Fruit fly (Drosophila melanogaster) Kc167 (cell line): ENCODE measurements around the gene hfw.

Experiments used
- Myc ChIP-seq: fragments of >200 bp; optimal IDR thresholded peaks from 2 replicates; lab custom pipeline; 2017; ENCODE audit warnings: missing external identifiers
- Sin3A ChIP-seq: fragments of >200 bp; optimal IDR thresholded peaks from 2 replicates; lab custom pipeline; 2018; ENCODE audit warnings: missing external identifiers
- h ChIP-seq: fragments of >200 bp; optimal IDR thresholded peaks from 3 replicates; lab custom pipeline; 2018; ENCODE audit warnings: missing external identifiers
- insv ChIP-seq: fragments of >200 bp; optimal IDR thresholded peaks from 3 replicates; lab custom pipeline; 2018; ENCODE audit warnings: missing external identifiers
- psq ChIP-seq: fragments of >200 bp; optimal IDR thresholded peaks from 2 replicates; lab custom pipeline; 2017; ENCODE audit warnings: missing external identifiers
- ttk ChIP-seq: sonication (Bioruptor generic); optimal IDR thresholded peaks from 2 replicates; lab custom pipeline; 2017; ENCODE audit warnings: missing external identifiers

hfw gene

DNA sequence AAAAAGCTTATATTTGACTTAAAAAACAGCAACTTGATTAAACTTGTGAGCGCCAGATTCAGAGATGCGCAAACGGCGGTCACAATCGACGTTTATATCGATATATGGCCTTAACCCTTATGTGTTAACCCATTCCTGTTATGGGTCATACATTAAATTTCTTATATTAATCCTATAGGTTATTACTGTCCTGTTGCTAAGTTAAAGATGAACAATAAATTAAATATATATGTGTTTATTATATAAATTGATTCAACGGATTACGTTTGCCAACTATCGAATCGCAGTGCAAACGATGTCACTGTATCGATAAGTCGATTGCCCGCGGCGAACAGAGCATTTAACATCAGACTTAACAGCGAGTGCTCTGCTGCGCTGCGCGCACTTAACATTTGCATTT is at the start of gene hfw, which contains the start of gene CG3740:
Gene hfw, plus strand, starts transcription at position 357 of the 400 bp plus-strand sequence.
Gene CG3740, minus strand, starts transcription at position 84 of the 400 bp plus-strand sequence.
- TF ChIP-seq Myc (no peak), h (lab: Kevin White, UChicago) (no peak), ttk (lab: Kevin White, UChicago) (no peak), psq (no peak), insv (lab: Kevin White, UChicago) (no peak), Sin3A (lab: Kevin White, UChicago) (no peak)

DNA sequence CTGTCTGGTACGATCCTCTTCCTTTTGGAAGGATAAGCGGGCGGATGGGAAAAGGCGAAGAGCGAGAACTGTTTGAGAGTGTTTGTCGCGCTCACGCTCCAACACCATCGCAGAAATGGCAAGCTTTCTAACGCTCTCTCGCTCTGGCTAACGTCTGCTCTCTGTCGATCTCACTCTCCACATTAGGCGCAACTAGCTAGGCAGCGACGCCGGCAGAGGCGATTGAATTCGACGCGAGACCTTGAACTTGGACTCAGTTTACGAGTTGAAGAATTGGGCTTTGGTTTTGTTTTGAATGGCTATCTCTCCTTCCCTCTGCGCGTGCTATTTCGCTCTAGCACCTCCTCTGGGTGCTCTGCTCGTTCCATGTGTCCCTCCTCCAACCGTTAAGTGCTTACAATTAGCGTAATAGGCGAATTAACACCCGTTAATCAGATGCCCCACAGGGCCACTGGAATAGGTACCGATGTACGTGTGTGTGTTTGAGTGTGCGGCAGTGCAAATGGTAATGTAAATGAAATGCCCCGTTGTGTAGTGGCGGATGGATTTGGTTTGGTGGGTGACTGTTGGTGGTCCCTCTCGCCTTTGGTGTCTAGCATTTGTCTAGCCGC is 49.6 kb upstream of the hfw start:
- no peak for TF ChIP-seq ttk (lab: Kevin White, UChicago)
- TF ChIP-seq h (lab: Kevin White, UChicago): no peak

dm6 chrX:1621399-1621798 is 48.0 kb upstream of the hfw start:
- no peak for TF ChIP-seq h (lab: Kevin White, UChicago)
- TF ChIP-seq insv (lab: Kevin White, UChicago): no peak
- no peak for TF ChIP-seq ttk (lab: Kevin White, UChicago)
- TF ChIP-seq psq: no peak
- TF ChIP-seq Sin3A (lab: Kevin White, UChicago): no peak
- TF ChIP-seq Myc: no peak

DNA sequence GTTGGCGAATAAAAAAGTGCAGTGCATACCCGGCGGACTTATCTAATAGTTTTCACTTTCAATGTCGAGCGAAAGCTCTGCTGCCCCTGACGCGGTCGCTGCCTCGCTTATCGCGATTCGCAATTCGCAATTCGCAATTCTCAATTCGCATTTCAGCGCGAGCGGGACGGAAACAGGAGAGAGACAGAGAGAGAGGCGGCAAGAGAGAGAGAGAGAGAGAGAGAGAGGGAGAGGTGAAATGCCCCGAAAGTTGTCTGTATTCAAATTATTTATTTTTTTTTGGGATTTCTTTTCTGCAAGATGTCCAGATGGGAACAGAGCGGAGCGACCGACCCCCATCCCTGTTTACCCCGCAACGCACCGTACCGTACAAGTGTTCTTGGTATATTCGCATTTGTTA is 46.2 kb upstream of the hfw start:
- TF ChIP-seq Sin3A (lab: Kevin White, UChicago): no peak
- TF ChIP-seq ttk (lab: Kevin White, UChicago): no peak
- TF ChIP-seq Myc: no peak
- no peak for TF ChIP-seq h (lab: Kevin White, UChicago)
- TF ChIP-seq psq: no peak
- no peak for TF ChIP-seq insv (lab: Kevin White, UChicago)

DNA sequence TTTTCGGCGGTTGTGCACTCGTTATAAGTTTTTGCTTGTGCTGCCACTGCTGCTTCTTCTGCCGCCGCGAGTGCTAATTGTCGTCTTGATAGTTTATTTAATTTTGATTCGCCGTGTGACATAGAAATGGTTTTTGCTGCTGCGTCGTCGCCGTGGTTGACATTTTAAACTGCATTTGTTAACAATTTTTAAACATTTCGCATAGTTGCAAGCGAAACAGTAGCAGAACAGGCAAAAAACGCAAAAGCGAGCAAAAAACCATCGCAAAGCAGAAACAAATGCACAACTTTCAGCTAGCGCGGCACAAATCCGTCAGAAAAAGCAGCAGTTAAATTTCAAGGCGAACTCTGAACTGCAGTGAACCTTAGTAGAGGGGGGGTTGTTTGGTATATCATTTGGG is 45.7 kb upstream of the hfw start:
- no peak for TF ChIP-seq insv (lab: Kevin White, UChicago)
- no peak for TF ChIP-seq h (lab: Kevin White, UChicago)
- no peak for TF ChIP-seq psq

dm6 chrX:1625142-1625541 is 44.2 kb upstream of the hfw start:
- no peak for TF ChIP-seq insv (lab: Kevin White, UChicago)
- TF ChIP-seq Sin3A (lab: Kevin White, UChicago): no peak
- TF ChIP-seq h (lab: Kevin White, UChicago): no peak
- TF ChIP-seq Myc: no peak
- TF ChIP-seq ttk (lab: Kevin White, UChicago): no peak
- no peak for TF ChIP-seq psq

dm6 chrX:1627588-1627987 is 41.8 kb upstream of the hfw start:
- TF ChIP-seq h (lab: Kevin White, UChicago) (no peak), psq (no peak), Myc (no peak), Sin3A (lab: Kevin White, UChicago) (no peak), ttk (lab: Kevin White, UChicago) (no peak), insv (lab: Kevin White, UChicago) (no peak)

- TF ChIP-seq insv (lab: Kevin White, UChicago): no peak
- TF ChIP-seq Sin3A (lab: Kevin White, UChicago): no peak
- TF ChIP-seq h (lab: Kevin White, UChicago): no peak
- no peak for TF ChIP-seq Myc
- no peak for TF ChIP-seq psq
Measured at dm6 chrX:1643640-1644039, 25.7 kb upstream of the hfw start.

dm6 chrX:1647876-1648275 is 21.5 kb upstream of the hfw start:
- TF ChIP-seq Myc (no peak), ttk (lab: Kevin White, UChicago) (no peak), h (lab: Kevin White, UChicago) (no peak), psq (no peak), insv (lab: Kevin White, UChicago) (no peak), Sin3A (lab: Kevin White, UChicago) (no peak)

- TF ChIP-seq Myc (no peak), h (lab: Kevin White, UChicago) (no peak), insv (lab: Kevin White, UChicago) (no peak), psq (no peak), ttk (lab: Kevin White, UChicago) (no peak), Sin3A (lab: Kevin White, UChicago) (no peak)
Measured at dm6 chrX:1660269-1660668, 9.1 kb upstream of the hfw start.

DNA sequence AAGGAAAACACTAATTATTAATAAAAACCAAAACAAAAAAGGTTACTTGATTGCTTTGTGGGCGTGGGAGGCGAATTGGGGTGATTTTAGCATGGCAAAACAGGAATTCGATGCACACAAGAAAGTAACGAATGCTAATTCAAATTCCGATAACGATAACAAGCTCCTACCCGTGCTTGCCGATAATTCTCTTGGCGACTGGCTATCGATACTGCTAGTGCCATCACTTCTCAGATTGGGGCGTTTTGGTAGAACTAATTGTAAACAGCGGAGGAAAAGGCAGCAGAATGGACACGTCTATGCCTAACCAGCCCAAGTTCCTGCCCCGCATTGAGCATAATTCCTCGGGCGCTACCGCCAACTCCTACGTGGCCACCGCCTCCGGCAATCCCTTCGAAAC is 4.5 kb upstream of the hfw start, which contains the start of gene dor:
Gene dor, plus strand, starts transcription at position 217 of the 400 bp plus-strand sequence.
- TF ChIP-seq psq (no peak), h (lab: Kevin White, UChicago) (no peak), insv (lab: Kevin White, UChicago) (no peak), ttk (lab: Kevin White, UChicago) (no peak)

DNA sequence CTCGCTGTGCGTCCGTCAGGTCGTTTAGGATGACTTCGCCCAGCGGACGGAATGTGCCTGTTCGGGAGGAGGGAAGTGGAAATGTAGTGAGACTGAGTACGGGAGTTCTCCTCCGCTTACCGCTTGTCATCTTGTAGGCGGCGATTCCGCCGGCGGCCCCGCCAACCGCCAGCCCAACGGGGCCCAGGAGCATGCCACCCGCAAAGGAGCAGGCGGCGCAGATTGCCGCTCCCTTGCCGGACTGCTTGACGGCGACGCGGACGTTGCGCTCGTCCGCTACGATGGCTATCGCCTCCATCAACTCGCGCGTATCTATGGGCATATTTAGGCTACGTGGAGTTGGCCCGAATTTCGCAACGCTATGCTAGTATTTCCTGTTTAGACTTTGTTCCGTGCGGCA is 682 bp upstream of the hfw start, which contains the start of gene Mur2B:
Gene Mur2B, minus strand, starts transcription at position 101 of the 400 bp plus-strand sequence.
- TF ChIP-seq ttk (lab: Kevin White, UChicago) (no peak), insv (lab: Kevin White, UChicago) (no peak), h (lab: Kevin White, UChicago) (no peak), psq (no peak), Sin3A (lab: Kevin White, UChicago) (no peak), Myc (no peak)

dm6 chrX:1669840-1670239 is 470 bp downstream of the hfw start:
- TF ChIP-seq Myc (no peak), h (lab: Kevin White, UChicago) (no peak), insv (lab: Kevin White, UChicago) (no peak), Sin3A (lab: Kevin White, UChicago) (no peak), psq (no peak), ttk (lab: Kevin White, UChicago) (no peak)
